Worm (Caenorhabditis elegans): ENCODE data around the gene C30H6.5.

The C30H6.5 gene

DNA sequence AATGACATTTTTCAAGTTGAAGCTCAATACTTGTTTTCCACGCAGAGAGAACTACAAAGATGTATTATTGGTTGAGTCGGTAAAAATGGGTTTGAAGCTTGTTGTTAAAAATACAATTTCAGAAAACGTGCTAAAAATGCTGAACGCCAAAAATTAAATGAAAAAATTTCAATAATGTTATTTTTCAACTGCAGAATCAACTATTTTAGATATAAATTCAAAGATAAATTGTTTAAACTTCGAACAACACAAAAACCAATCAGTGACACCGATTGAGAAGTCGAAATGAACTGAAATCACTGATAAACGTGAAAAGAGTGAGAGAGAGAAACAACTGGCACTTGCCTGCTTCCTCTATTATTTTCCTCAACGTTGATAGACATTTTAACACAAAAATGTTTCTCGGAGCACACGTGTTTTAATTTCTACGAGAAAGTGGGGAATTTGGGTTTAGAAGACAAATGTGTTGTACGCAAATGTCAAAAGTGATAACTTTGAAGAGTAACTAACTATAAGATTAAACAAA, 15.9 kb downstream of the C30H6.5 start, which contains the start of gene T02D1.8 (continued):
- TF ChIP-seq dmd-6 (GFP tag; IDR thresholded peaks at IDR 0.05) = peak; percentile 75
- no peak for TF ChIP-seq spr-3 (GFP tag; optimal IDR thresholded peaks at IDR 0.05)
- no peak for TF ChIP-seq Y105C5A.15 (GFP tag; IDR thresholded peaks at IDR 0.05)
- no peak for TF ChIP-seq lin-38 (GFP tag; IDR thresholded peaks at IDR 0.05)
- no peak for TF ChIP-seq F37D6.2 (tag; optimal IDR thresholded peaks at IDR 0.05)
- no peak for TF ChIP-seq nhr-237 (tag; optimal IDR thresholded peaks at IDR 0.05)
- TF ChIP-seq T20F7.1 (GFP tag; optimal IDR thresholded peaks at IDR 0.05) = no peak
- TF ChIP-seq ceh-44 (GFP tag; IDR thresholded peaks at IDR 0.05) = no peak
- TF ChIP-seq daf-16 (GFP tag; optimal IDR thresholded peaks at IDR 0.05) = no peak
- peak; percentile 60 for TF ChIP-seq daf-16 (tag; optimal IDR thresholded peaks at IDR 0.05)
- no peak for TF ChIP-seq T26A8.4 (GFP tag; IDR thresholded peaks at IDR 0.05)
- no peak for TF ChIP-seq nhr-11 (tag; optimal IDR thresholded peaks at IDR 0.05)
- TF ChIP-seq dmd-9 (GFP tag; IDR thresholded peaks at IDR 0.05) = no peak
- no peak for TF ChIP-seq nhr-25 (tag; optimal IDR thresholded peaks at IDR 0.05; ENCODE audit: borderline replicate concordance, insufficient read depth)
- no peak for TF ChIP-seq mes-2 (tag; optimal IDR thresholded peaks at IDR 0.05; ENCODE audit: poor library complexity, severe bottlenecking)

DNA sequence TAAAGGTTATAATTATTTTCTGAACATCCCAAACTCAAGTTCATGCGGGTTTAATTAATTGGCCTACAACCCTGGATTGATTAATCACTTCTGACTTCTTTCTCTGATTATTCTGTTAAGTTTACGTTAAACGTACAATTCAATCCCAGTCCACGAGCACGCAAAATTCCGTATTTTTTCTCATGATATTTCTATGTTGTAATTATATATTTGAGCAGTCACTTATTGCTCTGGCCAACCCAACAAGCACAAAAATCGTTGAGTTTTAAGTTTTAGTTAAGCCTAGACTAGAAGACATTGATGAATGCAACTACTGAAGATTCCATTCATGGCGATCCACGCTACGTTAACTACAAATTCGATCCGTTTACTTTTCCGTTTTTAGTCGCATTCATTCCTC, 24.3 kb downstream of the C30H6.5 start, which contains the start of gene sru-15:
sru-15 (plus strand) TSS at position 301 of the 400 bp plus-strand sequence.
- TF ChIP-seq nhr-76 (tag; optimal IDR thresholded peaks at IDR 0.05) = no peak
- no peak for TF ChIP-seq nhr-237 (tag; optimal IDR thresholded peaks at IDR 0.05)
- no peak for TF ChIP-seq ctbp-1 (GFP tag; IDR thresholded peaks at IDR 0.05)
- no peak for TF ChIP-seq saeg-2 (GFP tag; IDR thresholded peaks at IDR 0.05)

DNA sequence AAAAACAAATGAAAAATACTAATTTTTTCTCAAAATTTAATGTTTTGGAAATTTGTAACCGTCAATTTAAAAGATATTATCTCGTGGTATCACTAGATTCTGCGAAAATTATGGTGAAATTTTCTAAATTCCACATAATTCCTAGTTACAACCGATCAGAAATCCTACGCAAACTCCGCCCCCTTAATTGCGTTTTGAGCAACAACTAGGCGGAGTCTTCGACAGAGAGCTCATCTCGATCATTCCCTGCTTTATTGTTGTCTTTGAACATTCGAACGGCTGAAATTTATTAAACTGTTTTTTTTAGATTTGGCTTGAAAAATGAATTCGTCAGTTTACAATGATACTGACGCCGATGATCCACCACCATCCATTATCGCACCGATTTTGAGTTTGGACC, 27.9 kb downstream of the C30H6.5 start, which contains the start of gene T02D1.4:
T02D1.4 (plus strand) TSS at position 301 of the 400 bp plus-strand sequence.
- TF ChIP-seq unc-39 (tag; optimal IDR thresholded peaks at IDR 0.05) (no peak), lin-29 (GFP tag; IDR thresholded peaks at IDR 0.05) (no peak), dve-1 (tag; optimal IDR thresholded peaks at IDR 0.05; ENCODE audit: insufficient read depth) (no peak), lir-3 (tag; optimal IDR thresholded peaks at IDR 0.05) (no peak), duxl-1 (tag; optimal IDR thresholded peaks at IDR 0.05; ENCODE audit: poor library complexity) (no peak), F10B5.3 (tag; optimal IDR thresholded peaks at IDR 0.05) (no peak), ceh-62 (tag; optimal IDR thresholded peaks at IDR 0.05) (no peak), ceh-82 (tag; optimal IDR thresholded peaks at IDR 0.05) (no peak)

DNA sequence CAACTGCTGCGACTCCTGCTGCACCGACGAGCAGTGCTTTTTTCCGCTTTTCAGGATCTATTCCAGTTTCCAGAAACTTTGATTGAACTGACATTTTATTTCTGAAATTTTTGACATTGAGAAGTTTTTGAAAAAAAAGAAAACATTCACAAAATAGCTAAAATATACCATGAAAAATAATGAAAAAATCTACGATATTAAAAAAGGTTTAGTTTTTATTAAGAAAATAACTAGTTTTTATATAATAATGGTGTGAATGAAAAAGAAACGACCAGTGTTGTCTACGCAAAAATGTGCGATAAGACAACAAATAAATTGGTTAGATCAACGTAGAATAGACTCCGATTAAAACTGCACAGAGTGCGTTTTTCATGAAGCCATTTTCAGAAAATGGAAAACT, 34.0 kb downstream of the C30H6.5 start, which contains the start of gene pmp-4:
pmp-4 (minus strand) TSS at position 101 of the 400 bp plus-strand sequence.
- TF ChIP-seq lim-7 (GFP tag; IDR thresholded peaks at IDR 0.05) (no peak), daf-16 (GFP tag; optimal IDR thresholded peaks at IDR 0.05) (no peak), daf-16 (tag; optimal IDR thresholded peaks at IDR 0.05) (peak; percentile 55), pqm-1 (tag; optimal IDR thresholded peaks at IDR 0.05) (peak; percentile 40), set-16 (GFP tag; IDR thresholded peaks at IDR 0.05) (no peak), egl-43 (GFP tag; IDR thresholded peaks at IDR 0.05) (no peak), T26A8.4 (GFP tag; IDR thresholded peaks at IDR 0.05) (no peak), nhr-77 (tag; optimal IDR thresholded peaks at IDR 0.05) (no peak), nhr-28 (tag; optimal IDR thresholded peaks at IDR 0.05) (peak; percentile 34)

DNA sequence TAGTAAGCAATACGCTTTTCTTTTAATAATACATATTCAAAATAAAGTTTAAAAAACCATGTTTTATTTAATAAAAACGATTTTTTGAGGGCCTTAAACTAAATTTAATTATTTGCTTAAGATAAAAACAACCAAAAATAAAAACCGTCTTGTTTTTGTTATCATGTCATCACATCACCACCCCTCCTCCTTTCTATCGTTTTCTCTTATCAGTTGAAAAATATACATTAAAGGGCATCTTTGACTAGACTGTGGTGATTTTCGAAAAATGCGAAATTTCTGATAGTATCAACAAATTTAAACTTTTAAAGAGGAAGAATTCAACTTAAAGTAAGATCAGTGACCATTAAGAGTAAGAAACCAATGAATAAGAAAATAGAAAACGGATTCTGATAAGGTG, 34.5 kb downstream of the C30H6.5 start:
- TF ChIP-seq daf-16 (GFP tag; optimal IDR thresholded peaks at IDR 0.05) (no peak), daf-16 (tag; optimal IDR thresholded peaks at IDR 0.05) (peak; percentile 82), ceh-28 (tag; optimal IDR thresholded peaks at IDR 0.05) (no peak), zfp-3 (GFP tag; conservative IDR thresholded peaks at IDR 0.05) (no peak), nhr-28 (tag; optimal IDR thresholded peaks at IDR 0.05) (peak; percentile 56), ztf-7 (tag; optimal IDR thresholded peaks at IDR 0.05) (peak; percentile 73), pqm-1 (tag; optimal IDR thresholded peaks at IDR 0.05) (peak; percentile 9), dve-1 (tag; optimal IDR thresholded peaks at IDR 0.05; ENCODE audit: insufficient read depth) (peak; percentile 55), nhr-77 (tag; optimal IDR thresholded peaks at IDR 0.05) (peak; percentile 60), F49E8.2 (tag; optimal IDR thresholded peaks at IDR 0.05; ENCODE audit: borderline replicate concordance) (no peak)

All from whole organism, L4 larva.